Fruit fly (Drosophila melanogaster): ENCODE results near the gene Alp9.

DNA sequence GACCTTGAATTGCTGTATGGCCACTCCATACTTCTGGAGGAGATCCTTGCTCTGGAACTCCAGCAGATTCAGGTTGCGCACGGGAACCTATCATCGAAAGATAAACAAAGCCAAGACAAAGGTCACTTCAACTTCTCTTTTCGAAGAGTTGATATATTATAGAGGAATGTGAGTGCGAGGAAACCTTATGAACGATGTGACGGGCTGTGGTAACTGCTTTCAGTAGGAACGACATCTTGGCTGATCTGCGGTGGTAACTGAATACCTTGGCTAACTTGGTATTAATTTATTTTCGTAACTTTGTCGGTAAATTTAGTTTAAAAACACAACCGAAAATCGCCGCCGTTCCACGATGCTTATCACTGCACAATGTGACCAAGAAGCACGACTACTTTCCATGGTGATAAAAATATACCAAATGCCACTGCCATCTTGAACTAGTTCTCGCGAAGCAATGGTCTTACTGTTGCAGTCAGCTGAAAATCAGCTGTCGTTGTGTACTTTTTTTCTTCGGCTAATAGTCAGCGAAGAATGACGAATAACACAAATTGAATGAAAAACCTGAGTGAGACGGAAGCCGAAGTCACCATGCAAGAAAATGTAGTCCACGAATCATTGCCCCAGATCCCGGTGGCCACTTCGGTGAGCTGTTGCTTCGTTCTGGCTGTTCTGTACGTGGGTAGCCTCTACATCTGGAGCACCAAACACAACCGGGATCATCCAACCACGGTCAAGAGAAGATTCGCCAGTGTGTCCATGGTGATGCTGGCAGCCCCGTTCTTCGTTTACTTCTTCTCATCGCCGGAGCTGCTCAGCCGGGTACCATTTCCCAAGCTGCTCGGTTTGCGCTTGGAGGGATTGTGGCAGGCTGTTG is 31.8 kb upstream of the Alp9 start, which contains the start of the genes ScsbetaG and Sras:
- TF ChIP-seq CTCF (optimal IDR thresholded peaks at IDR 0.05) (peak; percentile 30 to 34), CG8478 (optimal IDR thresholded peaks at IDR 0.05) (no peak)
